Fruit fly (Drosophila melanogaster) whole organism, prepupa: ENCODE results near the gene CG13721.

Experiments used
- Blimp-1 ChIP-seq: fragments of 200-800 bp; sonication (Bioruptor generic); optimal IDR thresholded peaks from 3 replicates; lab custom pipeline; 2017; ENCODE audit warnings: missing biosample characterization, missing genetic modification characterization, mild to moderate bottlenecking, moderate library complexity, missing genetic modification reagents
- CG10631 ChIP-seq: fragments of 200-800 bp; sonication (Bioruptor generic); optimal IDR thresholded peaks from 2 replicates; lab custom pipeline; 2016; ENCODE audit warnings: missing biosample characterization, missing genetic modification characterization
- CG11294 ChIP-seq: fragments of 200-800 bp; sonication (Bioruptor generic); IDR thresholded peaks from 2 replicates; pipeline ENCODE4 v1.3.6; 2022; ENCODE audit warnings: missing biosample characterization, missing genetic modification characterization
- CG15336 ChIP-seq: fragments of 200-800 bp; sonication (Bioruptor generic); IDR thresholded peaks from 2 replicates; pipeline ENCODE4 v1.3.6; 2022; ENCODE audit warnings: missing biosample characterization, missing genetic modification characterization
- CG16779 ChIP-seq: fragments of 200-800 bp; sonication (Bioruptor generic); optimal IDR thresholded peaks from 3 replicates; lab custom pipeline; 2017; ENCODE audit warnings: missing biosample characterization, mild to moderate bottlenecking, missing genetic modification characterization
- CG3032 ChIP-seq: fragments of 200-800 bp; optimal IDR thresholded peaks from 2 replicates; lab custom pipeline; 2019; ENCODE audit warnings: missing biosample characterization, mild to moderate bottlenecking, missing genetic modification characterization, moderate library complexity
- CG31627 ChIP-seq: fragments of 200-800 bp; sonication (Bioruptor generic); optimal IDR thresholded peaks from 3 replicates; lab custom pipeline; 2016; ENCODE audit warnings: missing biosample characterization, missing genetic modification characterization
- CG4318 ChIP-seq: fragments of 200-800 bp; sonication (Bioruptor generic); optimal IDR thresholded peaks from 3 replicates; lab custom pipeline; 2017; ENCODE audit warnings: missing biosample characterization, mild to moderate bottlenecking, missing genetic modification characterization
- CG6163 ChIP-seq: fragments of 200-800 bp; sonication (Bioruptor generic); IDR thresholded peaks from 3 replicates; pipeline ENCODE4 v1.3.6; 2022; ENCODE audit warnings: missing biosample characterization, missing genetic modification characterization
- CG6276 ChIP-seq: fragments of 200-800 bp; sonication (Bioruptor generic); optimal IDR thresholded peaks from 2 replicates; lab custom pipeline; 2017; ENCODE audit warnings: missing biosample characterization, mild to moderate bottlenecking, missing genetic modification characterization
- CG6854 ChIP-seq: fragments of 200-800 bp; sonication (Bioruptor generic); optimal IDR thresholded peaks from 2 replicates; lab custom pipeline; 2017; ENCODE audit warnings: missing biosample characterization, mild to moderate bottlenecking, missing genetic modification characterization
- CG8632 ChIP-seq: fragments of 200-800 bp; sonication (Bioruptor generic); optimal IDR thresholded peaks from 3 replicates; lab custom pipeline; 2016; ENCODE audit warnings: missing biosample characterization, missing genetic modification characterization
- Eip75B ChIP-seq: fragments of 200-800 bp; sonication (Bioruptor generic); optimal IDR thresholded peaks from 3 replicates; lab custom pipeline; 2016; ENCODE audit warnings: missing biosample characterization, missing genetic modification characterization
- Eip78C ChIP-seq: fragments of 200-800 bp; sonication (Bioruptor generic); peaks from one replicate; lab custom pipeline; 2016; ENCODE audit warnings: missing biosample characterization, missing genetic modification characterization
- Eip93F ChIP-seq: fragments of 200-800 bp; sonication (Bioruptor generic); optimal IDR thresholded peaks from 2 replicates; lab custom pipeline; 2016; ENCODE audit warnings: missing biosample characterization, mild to moderate bottlenecking, missing genetic modification characterization
- Ets21C ChIP-seq: fragments of 200-800 bp; sonication (Bioruptor generic); optimal IDR thresholded peaks from 3 replicates; lab custom pipeline; 2016; ENCODE audit warnings: missing biosample characterization, missing genetic modification characterization
- Gug ChIP-seq: fragments of 200-800 bp; sonication (Bioruptor generic); IDR thresholded peaks from 2 replicates; pipeline ENCODE4 v1.3.6; 2022; ENCODE audit warnings: missing biosample characterization, missing genetic modification characterization
- Hr39 ChIP-seq: fragments of 200-800 bp; sonication (Bioruptor generic); optimal IDR thresholded peaks from 2 replicates; lab custom pipeline; 2016; ENCODE audit warnings: missing biosample characterization, missing genetic modification characterization
- Hr4 ChIP-seq: fragments of 200-800 bp; sonication (Bioruptor generic); optimal IDR thresholded peaks from 3 replicates; lab custom pipeline; 2016; ENCODE audit warnings: missing biosample characterization, missing genetic modification characterization
- Met ChIP-seq: fragments of 200-800 bp; sonication (Bioruptor generic); optimal IDR thresholded peaks from 3 replicates; lab custom pipeline; 2016; ENCODE audit warnings: missing biosample characterization, missing genetic modification characterization
- Smox ChIP-seq: fragments of 200-800 bp; sonication (Bioruptor generic); optimal IDR thresholded peaks from 3 replicates; lab custom pipeline; 2016; ENCODE audit warnings: missing biosample characterization, missing genetic modification characterization
- achi ChIP-seq: fragments of 200-800 bp; sonication (Bioruptor generic); optimal IDR thresholded peaks from 3 replicates; lab custom pipeline; 2016; ENCODE audit warnings: missing biosample characterization, missing genetic modification characterization
- acj6 ChIP-seq: fragments of 200-800 bp; sonication (Bioruptor generic); optimal IDR thresholded peaks from 3 replicates; lab custom pipeline; 2016; ENCODE audit warnings: missing biosample characterization, missing genetic modification characterization
- dac ChIP-seq: fragments of 200-800 bp; sonication (Bioruptor generic); optimal IDR thresholded peaks from 2 replicates; lab custom pipeline; 2017; ENCODE audit warnings: missing biosample characterization, mild to moderate bottlenecking, missing genetic modification characterization
- esn ChIP-seq: fragments of 200-800 bp; sonication (Bioruptor generic); optimal IDR thresholded peaks from 2 replicates; lab custom pipeline; 2016; ENCODE audit warnings: missing biosample characterization, mild to moderate bottlenecking, missing genetic modification characterization, moderate library complexity
- fd59A ChIP-seq: fragments of 200-800 bp; sonication (Bioruptor generic); optimal IDR thresholded peaks from 2 replicates; lab custom pipeline; 2017; ENCODE audit warnings: missing biosample characterization, mild to moderate bottlenecking, missing genetic modification characterization, missing genetic modification reagents
- fkh ChIP-seq: fragments of 200-800 bp; sonication (Bioruptor generic); optimal IDR thresholded peaks from 3 replicates; lab custom pipeline; 2017; ENCODE audit warnings: missing biosample characterization, mild to moderate bottlenecking, missing genetic modification characterization, moderate library complexity
- lz ChIP-seq: fragments of 200-800 bp; sonication (Bioruptor generic); optimal IDR thresholded peaks from 3 replicates; lab custom pipeline; 2016; ENCODE audit warnings: missing biosample characterization, missing genetic modification characterization
- net ChIP-seq: fragments of 200-800 bp; sonication (Bioruptor generic); optimal IDR thresholded peaks from 3 replicates; lab custom pipeline; 2016; ENCODE audit warnings: missing biosample characterization, missing genetic modification characterization
- pdm3 ChIP-seq: fragments of 200-800 bp; sonication (Bioruptor generic); optimal IDR thresholded peaks from 3 replicates; lab custom pipeline; 2016; ENCODE audit warnings: missing biosample characterization, missing genetic modification characterization
- ss ChIP-seq, 2 experiments: fragments of 200-800 bp; sonication (Bioruptor generic); optimal IDR thresholded peaks; 2 replicates in 1 of 2; 3 replicates in 1 of 2; lab custom pipeline; 2017 to 2018; ENCODE audit warnings: mild to moderate bottlenecking in 2 of 2, missing biosample characterization in 2 of 2, missing genetic modification characterization in 2 of 2, moderate library complexity in 1 of 2
- topi ChIP-seq: fragments of 200-800 bp; sonication (Bioruptor generic); optimal IDR thresholded peaks from 3 replicates; lab custom pipeline; 2016; ENCODE audit warnings: missing biosample characterization, missing genetic modification characterization

The CG13721 gene

DNA sequence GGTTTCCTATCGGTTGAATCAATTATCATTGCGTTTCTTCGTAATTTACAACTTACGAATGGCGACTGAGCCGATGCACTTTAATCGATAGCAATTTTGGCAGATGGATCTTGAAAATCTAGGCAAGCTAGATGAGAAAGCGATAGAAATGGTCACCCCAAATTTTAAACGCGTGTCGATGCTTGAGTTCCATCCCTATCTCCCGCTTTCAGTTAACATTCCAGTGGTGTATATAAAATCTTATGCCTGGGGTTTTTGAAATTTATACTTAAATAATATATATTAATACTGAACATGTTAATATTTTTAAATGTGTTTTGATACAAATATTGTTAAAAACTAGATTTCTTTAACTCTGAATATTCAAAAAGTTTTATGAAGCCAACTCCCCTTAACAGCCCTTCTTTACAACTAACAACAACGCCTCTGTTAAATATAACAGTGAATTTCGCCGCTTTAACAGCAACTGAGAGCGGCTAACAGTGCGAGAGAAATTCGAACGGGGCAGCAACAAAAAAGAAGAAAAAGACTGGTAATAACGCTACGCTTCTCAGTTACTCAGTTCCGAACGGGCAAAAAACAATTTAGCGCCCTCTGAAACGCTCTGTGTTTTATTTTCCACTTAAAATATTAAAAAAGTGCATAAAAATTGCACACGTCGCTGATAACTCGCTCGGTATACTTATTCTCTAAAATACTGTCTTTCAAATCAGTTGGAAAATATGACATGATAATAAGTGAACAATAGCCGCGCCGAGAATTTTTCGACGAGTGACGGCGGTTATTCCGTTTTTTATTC lies 44.2 kb upstream of the CG13721 start, which contains the start of gene CG11357 (continued):
- peak; percentile 99 for TF ChIP-seq net (GFP tag; lab: Kevin White, UChicago)
- TF ChIP-seq acj6, result peak; percentile 98
- TF ChIP-seq Hr4 (GFP tag; lab: Kevin White, UChicago), result peak; percentile 97
- TF ChIP-seq CG11294 (GFP tag; lab: Robert Waterston, UW), result peak; percentile 98
- peak; percentile 95 for TF ChIP-seq lz (GFP tag; lab: Kevin White, UChicago)
- TF ChIP-seq Ets21C (GFP tag; lab: Kevin White, UChicago), result peak; percentile 88
- TF ChIP-seq CG6854, result peak; percentile 95
- peak; percentile 89 for TF ChIP-seq fd59A
- peak; percentile 94 for TF ChIP-seq Eip75B (GFP tag; lab: Kevin White, UChicago)
- TF ChIP-seq CG10631 (GFP tag; lab: Kevin White, UChicago), result peak; percentile 98
- peak; percentile 99 for TF ChIP-seq CG8632 (GFP tag; lab: Kevin White, UChicago)
- peak; percentile 99 for TF ChIP-seq CG15336
- peak; percentile 98 for TF ChIP-seq CG6276 (GFP tag; lab: Kevin White, UChicago)
- TF ChIP-seq Eip93F, result peak; percentile 97
- peak; percentile 90 for TF ChIP-seq dac (GFP tag; lab: Kevin White, UChicago)
- peak; percentile 99 for TF ChIP-seq Eip78C (GFP tag; lab: Kevin White, UChicago)
- peak; percentile 99 for TF ChIP-seq CG6163 (GFP tag; lab: Robert Waterston, UW)
- TF ChIP-seq achi, result peak; percentile 98
- TF ChIP-seq fkh (GFP tag; lab: Kevin White, UChicago), result peak; percentile 81
- TF ChIP-seq esn (GFP tag; lab: Kevin White, UChicago), result peak; percentile 98
- peak; percentile 89 for TF ChIP-seq Hr39 (GFP tag; lab: Kevin White, UChicago)
- TF ChIP-seq Smox (GFP tag; lab: Kevin White, UChicago), result peak; percentile 95
- peak; percentile 93 for TF ChIP-seq CG4318 (GFP tag; lab: Kevin White, UChicago)
- TF ChIP-seq Met (GFP tag; lab: Kevin White, UChicago), result peak; percentile 96

DNA sequence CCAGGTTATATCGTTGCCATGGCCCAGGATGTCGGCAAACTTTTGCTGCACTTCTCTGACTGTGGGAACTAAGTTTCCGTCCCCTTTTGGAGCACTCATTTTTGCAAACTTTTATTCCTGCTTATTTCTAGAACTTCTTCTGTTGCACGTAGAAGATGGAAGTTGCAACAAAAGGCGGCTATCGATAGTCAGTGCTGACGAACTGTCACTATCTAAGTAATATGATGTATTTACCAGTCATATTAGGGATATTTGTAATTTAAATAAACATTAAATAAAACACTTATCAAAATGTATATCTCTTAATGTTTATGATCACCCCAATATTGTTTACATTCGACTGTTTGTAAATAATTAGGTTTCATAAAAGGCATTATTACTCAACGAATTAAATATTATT lies 43.5 kb upstream of the CG13721 start, which contains the start of gene CG32243:
Gene CG32243 (minus strand): TSS at position 175 of the 400 bp plus-strand sequence.
- TF ChIP-seq topi (GFP tag; lab: Kevin White, UChicago), result no peak
- TF ChIP-seq Met (GFP tag; lab: Kevin White, UChicago), result no peak
- no peak for TF ChIP-seq pdm3 (GFP tag; lab: Kevin White, UChicago)
- no peak for TF ChIP-seq Gug (GFP tag; lab: Robert Waterston, UW)
- no peak for TF ChIP-seq ss (GFP tag; optimal IDR thresholded peaks at IDR 0.05; lab: Kevin White, UChicago)
- no peak for TF ChIP-seq Ets21C (GFP tag; lab: Kevin White, UChicago)
- TF ChIP-seq achi, result peak; percentile 72
- TF ChIP-seq CG3032, result no peak
- TF ChIP-seq, all 60 proteins: peak for 1

DNA sequence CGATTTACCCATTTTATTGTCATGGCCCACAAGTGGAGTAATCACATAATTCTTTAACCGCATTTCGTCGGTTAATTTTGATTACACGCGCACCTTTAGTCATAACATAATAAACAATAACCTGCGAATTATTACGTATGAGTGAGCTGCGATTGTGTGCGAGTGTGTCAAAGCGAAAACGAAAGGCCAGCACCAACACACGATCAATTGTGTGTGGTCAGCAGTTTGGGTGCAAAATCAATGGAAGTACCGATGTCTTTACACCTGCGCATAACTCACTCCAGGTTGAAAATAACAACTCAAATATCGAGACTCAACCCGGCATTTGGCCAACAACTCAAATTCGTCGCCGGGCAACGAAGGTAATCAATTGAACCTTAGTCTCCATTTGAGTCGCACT lies 36.9 kb upstream of the CG13721 start:
- peak; percentile 51 for TF ChIP-seq Blimp-1 (GFP tag; lab: Kevin White, UChicago)
- no peak for TF ChIP-seq CG31627 (GFP tag; lab: Kevin White, UChicago)
- TF ChIP-seq CG16779 (tag; lab: Kevin White, UChicago), result no peak

DNA sequence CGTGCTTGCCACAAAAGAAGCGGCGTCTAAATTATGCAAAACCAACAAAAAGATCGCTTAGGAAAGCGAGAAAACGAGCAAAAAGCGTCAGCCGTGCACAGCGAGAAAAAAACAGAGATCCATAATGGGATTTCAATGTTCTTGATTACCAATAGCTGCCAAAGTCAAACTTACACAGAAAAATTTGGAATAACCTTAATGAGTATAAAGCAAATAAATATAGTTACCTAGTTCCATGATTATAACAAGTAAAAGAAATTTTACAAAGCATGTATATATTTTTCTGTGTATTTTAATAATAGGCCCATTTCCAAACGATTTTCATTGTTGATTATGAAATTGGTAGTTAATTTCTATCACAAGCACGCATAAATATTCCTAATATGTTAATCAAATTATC lies 36.4 kb upstream of the CG13721 start:
- TF ChIP-seq Eip78C (GFP tag; lab: Kevin White, UChicago), result peak; percentile 37
- no peak for TF ChIP-seq CG4318 (GFP tag; lab: Kevin White, UChicago)
